Fruit fly (Drosophila melanogaster) whole organism: ENCODE data around the gene Bcs1.

Source experiments
- CG8478 ChIP-seq: fragments of >200 bp; optimal IDR thresholded peaks from 2 replicates; lab custom pipeline; 2018; ENCODE audit warnings: inconsistent platforms
- Dll ChIP-seq: fragments of >200 bp; optimal IDR thresholded peaks from 2 replicates; lab custom pipeline; 2017
- EcR ChIP-seq, 2 experiments: fragments of >200 bp; optimal IDR thresholded peaks; 2 replicates each; lab custom pipeline; 2017; ENCODE audit warnings: missing biosample characterization in 2 of 2, missing genetic modification characterization in 2 of 2, missing genetic modification reagents in 2 of 2
- pan ChIP-seq: fragments of >200 bp; optimal IDR thresholded peaks from 2 replicates; lab custom pipeline; 2017
- psq ChIP-seq: fragments of >200 bp; optimal IDR thresholded peaks from 2 replicates; lab custom pipeline; 2017
- usp ChIP-seq: fragments of >200 bp; optimal IDR thresholded peaks from 2 replicates; lab custom pipeline; 2017; ENCODE audit warnings: missing biosample characterization, missing genetic modification characterization, mixed read lengths

Bcs1 gene

DNA sequence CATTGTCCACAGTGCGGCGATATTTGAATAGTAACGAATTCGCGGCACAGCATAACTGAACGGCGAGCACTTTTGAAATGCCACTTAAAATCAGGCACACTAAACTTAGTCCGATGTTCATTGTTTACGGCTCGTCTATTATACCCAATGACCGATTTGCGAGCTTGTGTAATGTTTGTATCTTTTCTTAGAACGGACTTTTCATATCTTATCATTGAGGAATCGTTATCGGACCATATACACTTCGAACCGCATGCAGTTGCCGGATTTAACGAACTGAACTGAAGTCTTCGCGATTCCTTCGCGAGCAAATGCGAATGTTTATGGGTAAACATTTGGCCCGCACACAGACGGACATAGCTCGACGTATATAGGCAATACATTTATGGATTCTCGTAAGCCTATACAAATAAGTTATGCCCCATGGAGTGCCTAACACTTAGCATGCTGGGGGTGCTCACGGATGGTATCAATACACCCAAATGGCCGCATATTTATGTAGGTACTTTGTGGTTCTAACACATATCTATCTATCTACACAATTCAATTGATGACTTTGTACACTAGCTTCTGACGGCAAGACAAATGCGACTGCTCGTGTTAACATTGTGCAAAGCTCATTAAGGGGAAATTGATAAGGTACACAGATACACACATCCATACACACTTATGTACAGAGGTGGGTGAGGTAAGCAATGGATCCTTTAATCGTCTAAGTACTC, 15.4 kb downstream of the Bcs1 start, which contains the start of gene mthl15:
TSS of gene mthl15 (minus strand) at position 593 of the 722 bp plus-strand sequence.
- TF ChIP-seq CG8478 (lab: Kevin White, UChicago) (no peak), usp (GFP tag; lab: Kevin White, UChicago) (no peak), Dll (no peak), pan (lab: Kevin White, UChicago) (peak; percentile 8), psq (no peak), EcR (GFP tag; optimal IDR thresholded peaks at IDR 0.05; lab: Kevin White, UChicago) (no peak)

- TF ChIP-seq Dll = no peak
- no peak for TF ChIP-seq usp (GFP tag; lab: Kevin White, UChicago)
- no peak for TF ChIP-seq EcR (GFP tag; optimal IDR thresholded peaks at IDR 0.05; lab: Kevin White, UChicago)
- no peak for TF ChIP-seq CG8478 (lab: Kevin White, UChicago)
- no peak for TF ChIP-seq pan (lab: Kevin White, UChicago)
- TF ChIP-seq psq = no peak
Observed at dm6 chr2L:10238726-10239652, 16.5 kb downstream of the Bcs1 start, which contains the start of gene me31B. TSS of gene me31B (plus strand) at chr2L:10239341.

dm6 chr2L:10246785-10247190, 24.3 kb downstream of the Bcs1 start, which contains the start of gene chico:
TSS of gene chico (minus strand) at chr2L:10247078.
- TF ChIP-seq pan (lab: Kevin White, UChicago) (no peak), psq (no peak), CG8478 (lab: Kevin White, UChicago) (no peak), usp (GFP tag; lab: Kevin White, UChicago) (no peak), Dll (no peak), EcR (GFP tag; optimal IDR thresholded peaks at IDR 0.05; lab: Kevin White, UChicago) (no peak)

- TF ChIP-seq psq = no peak
- no peak for TF ChIP-seq CG8478 (lab: Kevin White, UChicago)
- TF ChIP-seq usp (GFP tag; lab: Kevin White, UChicago) = no peak
- TF ChIP-seq EcR (GFP tag; optimal IDR thresholded peaks at IDR 0.05; lab: Kevin White, UChicago) = no peak
- TF ChIP-seq Dll = no peak
- TF ChIP-seq pan (lab: Kevin White, UChicago) = no peak
Observed at dm6 chr2L:10249655-10250202, 27.3 kb downstream of the Bcs1 start.

- TF ChIP-seq usp (GFP tag; lab: Kevin White, UChicago) = no peak
- no peak for TF ChIP-seq CG8478 (lab: Kevin White, UChicago)
- no peak for TF ChIP-seq EcR (GFP tag; optimal IDR thresholded peaks at IDR 0.05; lab: Kevin White, UChicago)
Observed at dm6 chr2L:10250441-10250847, 28.0 kb downstream of the Bcs1 start, which contains the start of the genes bsk and CG31717. TSS of gene bsk (minus strand) at chr2L:10250501. TSS of gene CG31717 (plus strand) at chr2L:10250737.

dm6 chr2L:10251592-10251991, 29.1 kb downstream of the Bcs1 start, which contains the start of gene Ror:
TSS of gene Ror (plus strand) at chr2L:10251843.
- TF ChIP-seq Dll (no peak), EcR (GFP tag; optimal IDR thresholded peaks at IDR 0.05; lab: Kevin White, UChicago) (no peak), psq (no peak), CG8478 (lab: Kevin White, UChicago) (no peak), pan (lab: Kevin White, UChicago) (no peak), usp (GFP tag; lab: Kevin White, UChicago) (no peak)

- no peak for TF ChIP-seq usp (GFP tag; lab: Kevin White, UChicago)
- no peak for TF ChIP-seq psq
Observed at dm6 chr2L:10255725-10256158, 33.3 kb downstream of the Bcs1 start, which contains the start of gene CG5676. TSS of gene CG5676 (minus strand) at chr2L:10255891.

DNA sequence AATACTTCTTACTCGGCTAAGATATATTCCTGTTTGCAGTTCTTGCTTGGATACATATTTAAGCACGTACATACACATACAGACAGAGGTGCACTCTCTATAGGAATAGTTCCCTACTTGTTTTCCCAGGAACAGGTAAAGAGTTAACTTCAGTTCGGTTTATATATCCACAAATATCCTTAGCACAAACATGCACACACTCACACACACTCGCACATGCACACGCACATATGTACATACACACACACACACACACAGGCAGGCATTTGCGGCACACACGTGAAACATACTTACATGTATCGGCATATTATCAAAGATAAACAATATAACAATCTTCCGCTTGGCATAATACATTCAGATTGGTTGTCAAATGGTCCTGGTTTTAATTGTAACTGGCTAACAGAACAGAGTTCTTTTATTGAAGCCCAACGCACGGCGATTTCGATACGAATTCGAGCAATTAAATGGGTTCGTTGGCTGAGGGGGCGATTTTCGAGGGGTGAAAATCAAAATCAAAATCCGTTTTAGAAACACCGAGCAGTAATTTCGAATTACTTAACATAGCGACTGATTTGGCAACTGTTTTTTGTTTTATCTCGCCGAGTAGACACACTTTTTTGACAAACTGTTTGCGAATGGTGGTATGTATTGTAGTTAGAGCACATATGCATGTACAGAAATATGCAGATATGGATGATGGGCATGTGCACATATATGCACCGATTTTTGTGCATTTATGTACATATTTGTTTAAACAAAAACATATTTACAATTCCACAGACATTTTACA, 37.7 kb downstream of the Bcs1 start:
- TF ChIP-seq usp (GFP tag; lab: Kevin White, UChicago) = no peak
- TF ChIP-seq CG8478 (lab: Kevin White, UChicago) = no peak
- no peak for TF ChIP-seq EcR (GFP tag; optimal IDR thresholded peaks at IDR 0.05; lab: Kevin White, UChicago)

- TF ChIP-seq usp (GFP tag; lab: Kevin White, UChicago) (no peak), psq (no peak), CG8478 (lab: Kevin White, UChicago) (no peak), pan (lab: Kevin White, UChicago) (no peak), EcR (GFP tag; optimal IDR thresholded peaks at IDR 0.05; lab: Kevin White, UChicago) (no peak), Dll (no peak)
Observed at dm6 chr2L:10260750-10261493, 38.5 kb downstream of the Bcs1 start, which contains the start of gene Pten. TSS of gene Pten (minus strand) at chr2L:10261049.

DNA sequence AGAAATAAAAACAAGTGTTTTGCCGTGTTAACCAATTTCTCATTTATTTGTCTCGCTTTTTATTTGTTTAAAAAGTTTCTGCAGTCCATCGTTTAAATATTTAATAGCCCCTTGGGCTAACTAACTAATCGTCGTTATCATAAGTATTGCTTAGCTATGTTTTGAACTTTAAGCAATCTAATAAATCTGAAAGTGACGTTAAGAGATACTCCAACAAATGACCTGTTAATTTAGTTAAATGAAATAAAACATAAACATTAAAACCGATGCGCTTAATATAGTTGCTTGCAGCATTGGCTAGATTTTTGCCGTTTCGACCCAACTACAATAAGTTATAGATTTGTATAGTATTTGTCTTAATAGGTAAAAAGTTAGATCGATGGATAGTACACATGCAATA, 39.3 kb downstream of the Bcs1 start:
- TF ChIP-seq CG8478 (lab: Kevin White, UChicago) = no peak
- no peak for TF ChIP-seq pan (lab: Kevin White, UChicago)
- no peak for TF ChIP-seq Dll
- TF ChIP-seq EcR (GFP tag; optimal IDR thresholded peaks at IDR 0.05; lab: Kevin White, UChicago) = no peak
- no peak for TF ChIP-seq psq
- TF ChIP-seq usp (GFP tag; lab: Kevin White, UChicago) = no peak
